Worm (Caenorhabditis elegans) whole organism, L2 larva: ENCODE results near the gene T03F7.5.

Experiments used
- alr-1 ChIP-seq: fragments of 150-350 bp; optimal IDR thresholded peaks from 2 replicates; lab custom pipeline; 2014; ENCODE audit warnings: missing biosample characterization, missing genetic modification characterization
- crh-2 ChIP-seq: sonication (generic microtip); optimal IDR thresholded peaks from 2 replicates; lab custom pipeline; 2017; ENCODE audit warnings: missing biosample characterization, missing genetic modification characterization
- egl-27 ChIP-seq: sonication (generic microtip); optimal IDR thresholded peaks from 3 replicates; lab custom pipeline; 2017; ENCODE audit warnings: missing biosample characterization, missing genetic modification reagents, missing genetic modification characterization
- lin-13 ChIP-seq: fragments of 150-350 bp; optimal IDR thresholded peaks from 2 replicates; lab custom pipeline; 2014; ENCODE audit warnings: missing biosample characterization, missing genetic modification reagents, missing genetic modification characterization
- mbf-1 ChIP-seq: sonication (generic microtip); optimal IDR thresholded peaks from 2 replicates; lab custom pipeline; 2017; ENCODE audit warnings: missing biosample characterization, missing genetic modification characterization
- nhr-10 ChIP-seq: sonication (generic microtip); optimal IDR thresholded peaks from 2 replicates; lab custom pipeline; 2017; ENCODE audit warnings: missing biosample characterization, missing genetic modification characterization
- nhr-11 ChIP-seq: fragments of 150-350 bp; optimal IDR thresholded peaks from 2 replicates; lab custom pipeline; 2014; ENCODE audit warnings: missing biosample characterization, missing genetic modification characterization
- sma-3 ChIP-seq: sonication (generic microtip); optimal IDR thresholded peaks from 2 replicates; lab custom pipeline; 2016; ENCODE audit warnings: missing genetic modification reagents, missing genetic modification characterization, missing compliant biosample characterization
- snpc-4 ChIP-seq: fragments of 150-350 bp; optimal IDR thresholded peaks from 2 replicates; lab custom pipeline; 2014; ENCODE audit warnings: missing biosample characterization, missing genetic modification characterization
- unc-62 ChIP-seq: fragments of 150-350 bp; optimal IDR thresholded peaks from 2 replicates; lab custom pipeline; 2014; ENCODE audit warnings: missing biosample characterization, missing genetic modification reagents, missing genetic modification characterization

Gene T03F7.5

DNA sequence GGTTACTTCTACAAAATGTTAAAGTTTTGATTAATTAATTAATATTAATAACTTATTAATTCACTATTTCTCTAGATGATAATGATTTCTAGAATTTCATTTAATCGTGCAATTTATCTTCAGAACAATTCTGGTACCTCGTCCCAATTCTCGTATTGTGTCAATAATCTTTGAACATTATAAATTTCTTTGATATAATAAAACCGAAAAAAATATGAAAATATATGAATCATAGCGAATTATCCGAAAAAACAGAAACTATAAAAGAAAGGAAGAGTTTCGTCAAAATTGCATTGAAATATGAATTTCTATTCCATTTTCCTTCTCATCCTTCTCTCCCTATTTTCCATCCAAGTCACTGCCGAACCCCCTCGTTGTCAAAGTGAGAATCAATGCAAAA, 47.8 kb downstream of the T03F7.5 start, which contains the start of gene T19B10.12:
T19B10.12 (plus strand) TSS at position 301 of the 400 bp plus-strand sequence.
- TF ChIP-seq unc-62 (GFP tag; lab: Kevin White, UChicago) (no peak), nhr-10 (no peak), snpc-4 (tag; lab: Kevin White, UChicago) (no peak), crh-2 (tag; lab: Kevin White, UChicago) (no peak)
- TF ChIP-seq, all 48 proteins: peak for 0

DNA sequence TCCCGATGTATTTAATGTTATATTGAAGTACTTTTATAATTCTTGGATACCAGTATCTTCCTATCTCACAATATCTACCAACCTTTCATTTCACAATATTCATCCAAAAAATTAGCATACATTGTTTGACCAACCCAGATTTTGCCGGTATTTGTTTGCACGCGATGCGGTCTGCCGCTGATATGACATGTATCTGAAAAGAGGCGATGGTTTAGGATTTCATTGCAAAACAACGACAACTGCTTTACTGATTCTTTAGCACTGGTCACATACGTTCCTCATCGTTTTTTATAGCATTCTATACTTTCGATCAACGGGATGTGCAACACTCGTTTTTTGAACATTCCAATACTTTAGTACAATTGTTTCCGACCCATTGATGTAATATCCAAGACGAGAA, 50.7 kb downstream of the T03F7.5 start, which contains the start of gene mam-4:
mam-4 (plus strand) TSS at position 301 of the 400 bp plus-strand sequence.
- TF ChIP-seq lin-13 (GFP tag; lab: Kevin White, UChicago) (no peak), sma-3 (no peak), alr-1 (tag; lab: Kevin White, UChicago) (no peak), nhr-11 (tag; lab: Kevin White, UChicago) (no peak), mbf-1 (no peak), egl-27 (no peak)
